Fruit fly (Drosophila melanogaster) whole organism, embryonic: Measurements from ENCODE around the gene MED15.

ENCODE experiments used
- Ada2b ChIP-seq: fragments of 200-800 bp; sonication (Bioruptor generic); IDR thresholded peaks from 2 replicates; pipeline ENCODE4 v1.3.6; 2022; ENCODE audit warnings: missing biosample characterization, missing genetic modification characterization
- Atf-2 ChIP-seq: fragments of 200-800 bp; sonication (Bioruptor generic); optimal IDR thresholded peaks from 2 replicates; lab custom pipeline; 2016; ENCODE audit warnings: missing biosample characterization, missing genetic modification characterization
- BtbVII ChIP-seq: fragments of 200-800 bp; sonication (Bioruptor generic); optimal IDR thresholded peaks from 3 replicates; lab custom pipeline; 2017; ENCODE audit warnings: missing biosample characterization, mild to moderate bottlenecking, missing genetic modification characterization
- Bteb2 ChIP-seq: fragments of 200-800 bp; sonication (Bioruptor generic); optimal IDR thresholded peaks from 2 replicates; lab custom pipeline; 2016; ENCODE audit warnings: missing biosample characterization, missing genetic modification characterization
- C15 ChIP-seq: fragments of 200-800 bp; sonication (Bioruptor generic); IDR thresholded peaks from 3 replicates; pipeline ENCODE4 v1.3.6; 2022; ENCODE audit warnings: missing biosample characterization, missing genetic modification characterization
- CG10274 ChIP-seq: fragments of 200-800 bp; sonication (Bioruptor generic); optimal IDR thresholded peaks from 3 replicates; lab custom pipeline; 2017; ENCODE audit warnings: missing biosample characterization, mild to moderate bottlenecking, missing genetic modification characterization
- CG10959 ChIP-seq: fragments of 200-800 bp; sonication (Bioruptor generic); IDR thresholded peaks from 2 replicates; pipeline ENCODE4 v1.3.6; 2022; ENCODE audit warnings: missing biosample characterization, missing genetic modification characterization
- CG11398 ChIP-seq: fragments of 200-800 bp; sonication (Bioruptor generic); optimal IDR thresholded peaks from 2 replicates; lab custom pipeline; 2016; ENCODE audit warnings: missing biosample characterization, missing genetic modification characterization
- CG1602 ChIP-seq: fragments of 200-800 bp; sonication (Bioruptor generic); optimal IDR thresholded peaks from 3 replicates; lab custom pipeline; 2016; ENCODE audit warnings: missing biosample characterization, missing genetic modification characterization
- CG1647 ChIP-seq: fragments of 200-800 bp; sonication (Bioruptor generic); optimal IDR thresholded peaks from 3 replicates; lab custom pipeline; 2016; ENCODE audit warnings: missing biosample characterization, missing genetic modification characterization
- CG16863 ChIP-seq: fragments of 200-800 bp; sonication (Bioruptor generic); optimal IDR thresholded peaks from 3 replicates; lab custom pipeline; 2016; ENCODE audit warnings: missing biosample characterization, missing genetic modification characterization
- CG2120 ChIP-seq: fragments of 200-800 bp; sonication (Bioruptor generic); optimal IDR thresholded peaks from 3 replicates; lab custom pipeline; 2016; ENCODE audit warnings: missing biosample characterization, missing genetic modification characterization
- CG2875 ChIP-seq: fragments of 200-800 bp; sonication (Bioruptor generic); optimal IDR thresholded peaks from 2 replicates; lab custom pipeline; 2017; ENCODE audit warnings: missing biosample characterization, mild to moderate bottlenecking, missing genetic modification characterization, missing genetic modification reagents
- CG33557 ChIP-seq: fragments of 200-800 bp; sonication (Bioruptor generic); optimal IDR thresholded peaks from 2 replicates; lab custom pipeline; 2019; ENCODE audit warnings: missing biosample characterization, mild to moderate bottlenecking, missing genetic modification characterization, moderate library complexity
- CG34422 ChIP-seq: fragments of 200-800 bp; sonication (Bioruptor generic); IDR thresholded peaks from 3 replicates; pipeline ENCODE4 v1.3.6; 2022; ENCODE audit warnings: missing biosample characterization, missing genetic modification characterization
- CG4730 ChIP-seq: fragments of 200-800 bp; sonication (Bioruptor generic); IDR thresholded peaks from 2 replicates; pipeline ENCODE4 v1.3.6; 2022; ENCODE audit warnings: missing biosample characterization, missing genetic modification characterization
- CG7556 ChIP-seq: fragments of 200-800 bp; sonication (Bioruptor generic); optimal IDR thresholded peaks from 2 replicates; lab custom pipeline; 2017; ENCODE audit warnings: missing biosample characterization, mild to moderate bottlenecking, missing genetic modification characterization
- Dll ChIP-seq: fragments of 200-800 bp; sonication (Bioruptor generic); IDR thresholded peaks from 4 replicates; pipeline ENCODE4 v1.3.6; 2022; ENCODE audit warnings: missing biosample characterization, missing genetic modification characterization; ENCODE audit not compliant: partially characterized antibody
- Fer1 ChIP-seq: fragments of 200-800 bp; sonication (Bioruptor generic); optimal IDR thresholded peaks from 2 replicates; lab custom pipeline; 2017; ENCODE audit warnings: missing biosample characterization, mild to moderate bottlenecking, missing genetic modification characterization
- Hsf ChIP-seq: fragments of 200-800 bp; sonication (Bioruptor generic); optimal IDR thresholded peaks from 3 replicates; lab custom pipeline; 2016; ENCODE audit warnings: missing biosample characterization, missing genetic modification characterization
- MBD-R2 ChIP-seq: fragments of 200-800 bp; sonication (Bioruptor generic); IDR thresholded peaks from 2 replicates; pipeline ENCODE4 v1.3.6; 2022; ENCODE audit warnings: missing biosample characterization, missing genetic modification characterization
- Med ChIP-seq: fragments of 200-800 bp; sonication (Bioruptor generic); peaks from one replicate; lab custom pipeline; 2016; ENCODE audit warnings: missing biosample characterization, missing genetic modification characterization, mild to moderate bottlenecking, inconsistent platforms, moderate library complexity
- NFAT ChIP-seq: fragments of 200-800 bp; sonication (Bioruptor generic); IDR thresholded peaks from 2 replicates; pipeline ENCODE4 v1.3.6; 2022; ENCODE audit warnings: missing biosample characterization, missing genetic modification characterization
- PHDP ChIP-seq: fragments of 200-800 bp; sonication (Bioruptor generic); optimal IDR thresholded peaks from 3 replicates; lab custom pipeline; 2018; ENCODE audit warnings: missing biosample characterization, mild to moderate bottlenecking, missing genetic modification characterization, moderate library complexity
- Sox102F ChIP-seq: fragments of 200-800 bp; sonication (Bioruptor generic); optimal IDR thresholded peaks from 2 replicates; lab custom pipeline; 2018; ENCODE audit warnings: missing biosample characterization, mild to moderate bottlenecking, missing genetic modification characterization, moderate library complexity
- Sry-δ ChIP-seq: fragments of 200-800 bp; sonication (Bioruptor generic); optimal IDR thresholded peaks from 2 replicates; lab custom pipeline; 2016; ENCODE audit warnings: missing biosample characterization, missing genetic modification characterization
- Ssrp ChIP-seq: fragments of 200-800 bp; sonication (Bioruptor generic); optimal IDR thresholded peaks from 2 replicates; lab custom pipeline; 2018; ENCODE audit warnings: missing biosample characterization, mild to moderate bottlenecking, missing genetic modification characterization, moderate library complexity
- Stat92E ChIP-seq, 3 experiments: fragments of >200 bp in 2 of 3; fragments of 200-800 bp in 1 of 3; sonication (Bioruptor generic) in 1 of 3; optimal IDR thresholded peaks; 2 replicates each; lab custom pipeline; 2017 to 2019; ENCODE audit warnings: missing biosample characterization in 3 of 3, missing genetic modification characterization in 3 of 3, mild to moderate bottlenecking in 1 of 3, moderate library complexity in 1 of 3
- abd-A ChIP-seq: fragments of 200-800 bp; sonication (Bioruptor generic); optimal IDR thresholded peaks from 3 replicates; lab custom pipeline; 2019; ENCODE audit warnings: missing biosample characterization, mild to moderate bottlenecking, missing genetic modification characterization, moderate library complexity
- croc ChIP-seq: fragments of 200-800 bp; sonication (Bioruptor generic); conservative IDR thresholded peaks from 3 replicates; pipeline ENCODE4 v1.3.6; 2022; ENCODE audit warnings: missing biosample characterization, missing genetic modification characterization
- disco-r ChIP-seq: fragments of 200-800 bp; sonication (Bioruptor generic); optimal IDR thresholded peaks from 2 replicates; lab custom pipeline; 2016; ENCODE audit warnings: missing biosample characterization, missing genetic modification characterization
- dpn ChIP-seq, 2 experiments: fragments of 200-800 bp; sonication (Bioruptor generic); optimal IDR thresholded peaks; 3 replicates each; lab custom pipeline; 2016; ENCODE audit warnings: missing biosample characterization in 2 of 2, missing genetic modification characterization in 2 of 2
- ewg ChIP-seq: fragments of 200-800 bp; sonication (Bioruptor generic); optimal IDR thresholded peaks from 3 replicates; lab custom pipeline; 2017; ENCODE audit warnings: mild to moderate bottlenecking, missing biosample characterization, missing genetic modification reagents, missing genetic modification characterization
- exex ChIP-seq: fragments of 200-800 bp; sonication (Bioruptor generic); optimal IDR thresholded peaks from 4 replicates; lab custom pipeline; 2018; ENCODE audit warnings: missing biosample characterization, mild to moderate bottlenecking, missing genetic modification characterization, moderate library complexity
- fu2 ChIP-seq: fragments of 200-800 bp; sonication (Bioruptor generic); optimal IDR thresholded peaks from 2 replicates; lab custom pipeline; 2016; ENCODE audit warnings: missing biosample characterization, missing genetic modification characterization
- grau ChIP-seq: fragments of 200-800 bp; optimal IDR thresholded peaks from 3 replicates; lab custom pipeline; 2019; ENCODE audit warnings: missing biosample characterization, mild to moderate bottlenecking, missing genetic modification characterization, moderate library complexity
- hb ChIP-seq: fragments of 200-800 bp; sonication (Bioruptor generic); IDR thresholded peaks from 3 replicates; pipeline ENCODE4 v1.3.6; 2022; ENCODE audit warnings: missing biosample characterization, missing genetic modification characterization; ENCODE audit not compliant: partially characterized antibody
- ken ChIP-seq: fragments of 200-800 bp; sonication (Bioruptor generic); IDR thresholded peaks from 3 replicates; pipeline ENCODE4 v1.3.6; 2022; ENCODE audit warnings: missing biosample characterization, missing genetic modification characterization
- lab ChIP-seq: fragments of 200-800 bp; sonication (Bioruptor generic); optimal IDR thresholded peaks from 3 replicates; lab custom pipeline; 2017; ENCODE audit warnings: missing biosample characterization, missing genetic modification characterization, mild to moderate bottlenecking, moderate library complexity, missing genetic modification reagents
- schlank ChIP-seq: fragments of 200-800 bp; sonication (Bioruptor generic); optimal IDR thresholded peaks from 2 replicates; lab custom pipeline; 2018; ENCODE audit warnings: missing biosample characterization, mild to moderate bottlenecking, missing genetic modification characterization
- sim ChIP-seq: fragments of 200-800 bp; sonication (Bioruptor generic); IDR thresholded peaks from 2 replicates; pipeline ENCODE4 v1.3.6; 2022; ENCODE audit warnings: missing biosample characterization, missing genetic modification characterization
- slp2 ChIP-seq: fragments of 200-800 bp; sonication (Bioruptor generic); optimal IDR thresholded peaks from 2 replicates; lab custom pipeline; 2016; ENCODE audit warnings: missing biosample characterization, missing genetic modification characterization
- ssp ChIP-seq: fragments of 200-800 bp; sonication (Bioruptor generic); IDR thresholded peaks from 2 replicates; pipeline ENCODE4 v1.3.6; 2022; ENCODE audit warnings: missing biosample characterization, missing genetic modification characterization
- tgo ChIP-seq: fragments of 200-800 bp; sonication (Bioruptor generic); IDR thresholded peaks from 3 replicates; pipeline ENCODE4 v1.3.6; 2022; ENCODE audit warnings: missing biosample characterization, missing genetic modification characterization
- tin ChIP-seq: fragments of 200-800 bp; sonication (Bioruptor generic); optimal IDR thresholded peaks from 3 replicates; lab custom pipeline; 2016; ENCODE audit warnings: missing biosample characterization, missing genetic modification characterization
- tio ChIP-seq: fragments of 200-800 bp; sonication (Bioruptor generic); optimal IDR thresholded peaks from 2 replicates; lab custom pipeline; 2017; ENCODE audit warnings: missing biosample characterization, missing genetic modification characterization, inconsistent platforms
- trh ChIP-seq: fragments of 200-800 bp; sonication (Bioruptor generic); optimal IDR thresholded peaks from 2 replicates; lab custom pipeline; 2016; ENCODE audit warnings: missing biosample characterization, missing genetic modification characterization
- zfh1 ChIP-seq: fragments of 200-800 bp; sonication (Bioruptor generic); IDR thresholded peaks from 3 replicates; pipeline ENCODE4 v1.3.6; 2022; ENCODE audit warnings: missing biosample characterization, missing genetic modification characterization
- zfh2 ChIP-seq: fragments of 200-800 bp; sonication (Bioruptor generic); optimal IDR thresholded peaks from 2 replicates; lab custom pipeline; 2016; ENCODE audit warnings: missing biosample characterization, missing genetic modification characterization

MED15 gene

DNA sequence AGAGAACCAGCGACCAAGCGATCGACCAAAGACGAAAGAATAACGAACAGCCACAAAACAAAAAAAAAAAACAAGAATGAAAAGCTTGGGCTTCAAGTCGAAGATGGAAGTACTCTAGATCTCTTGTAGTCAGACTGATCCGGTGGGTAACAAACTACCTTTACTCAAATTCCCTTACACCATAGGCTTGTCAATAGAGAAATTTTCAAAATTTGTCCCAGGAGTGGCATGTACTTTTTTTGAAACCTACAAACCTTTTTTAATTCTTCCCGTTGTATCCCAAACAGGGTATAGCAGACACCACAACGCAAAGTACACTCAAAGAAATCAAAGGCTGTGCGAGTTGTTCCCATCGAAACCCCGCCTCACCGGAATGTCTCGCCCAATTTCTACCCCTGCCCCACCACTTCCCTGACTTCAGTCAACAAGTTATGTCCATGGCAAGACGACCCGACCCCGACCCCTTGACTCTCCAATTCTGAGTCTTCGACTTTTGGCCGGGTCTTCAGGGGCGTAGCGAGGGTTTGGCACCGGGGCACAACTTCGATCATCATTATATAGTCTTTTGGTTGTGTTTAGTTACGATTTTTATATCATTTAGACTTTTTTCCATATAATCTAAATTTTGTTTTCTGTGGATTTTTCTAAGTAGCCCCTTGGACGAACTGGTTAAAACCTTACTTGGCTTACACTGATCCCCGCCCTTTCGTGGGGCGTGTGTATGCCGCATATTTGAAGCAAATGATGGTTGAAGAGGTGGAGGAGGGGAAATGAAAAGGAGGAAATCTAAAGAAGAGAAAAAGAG is 42.9 kb upstream of the MED15 start (continued):
- TF ChIP-seq fu2 (GFP tag; lab: Kevin White, UChicago) (no peak), tio (peak; percentile 12), Ssrp (tag; lab: Kevin White, UChicago) (peak; percentile 36), Fer1 (GFP tag; lab: Kevin White, UChicago) (no peak), CG11398 (peak; percentile 63), abd-A (tag; lab: Kevin White, UChicago) (no peak), zfh1 (GFP tag; lab: Robert Waterston, UW) (peak; percentile 62; the same call in 1 of the 3 replicates), Sox102F (GFP tag; lab: Kevin White, UChicago) (peak; percentile 38), tgo (peak; percentile 30; the same call in 1 of the 3 replicates), PHDP (tag; lab: Kevin White, UChicago) (peak; percentile 29), CG10959 (GFP tag; lab: Robert Waterston, UW) (peak; percentile 41; the same call in 1 of the 2 replicates), ewg (GFP tag; lab: Kevin White, UChicago) (peak; percentile 20), grau (tag; lab: Kevin White, UChicago) (peak; percentile 44), ssp (peak; percentile 25; the same call in 1 of the 2 replicates), BtbVII (GFP tag; lab: Kevin White, UChicago) (no peak), Ada2b (GFP tag; lab: Robert Waterston, UW) (peak; percentile 35; the same call in 1 of the 2 replicates), disco-r (GFP tag; lab: Kevin White, UChicago) (no peak), hb (GFP tag; lab: Robert Waterston, UW) (no peak), CG7556 (GFP tag; lab: Kevin White, UChicago) (peak; percentile 29), Med (GFP tag; lab: Kevin White, UChicago) (peak; percentile 91), dpn (GFP tag; optimal IDR thresholded peaks at IDR 0.05; lab: Kevin White, UChicago) (peak; percentile 23 to 50), exex (no peak), CG1647 (GFP tag; lab: Kevin White, UChicago) (no peak), Stat92E (GFP tag; optimal IDR thresholded peaks at IDR 0.05; lab: Kevin White, UChicago) (no peak), CG10274 (GFP tag; lab: Kevin White, UChicago) (no peak), CG16863 (GFP tag; lab: Kevin White, UChicago) (peak; percentile 57), schlank (no peak), Dll (GFP tag; lab: Robert Waterston, UW) (no peak), CG34422 (GFP tag; lab: Robert Waterston, UW) (0 out of 3 replicates have a peak, but pooled peaks have one; percentile 24), trh (GFP tag; lab: Kevin White, UChicago) (no peak), Sry-δ (GFP tag; lab: Kevin White, UChicago) (no peak), tin (GFP tag; lab: Kevin White, UChicago) (peak; percentile 44), sim (GFP tag; lab: Robert Waterston, UW) (peak; percentile 63; the same call in 1 of the 2 replicates), CG2875 (GFP tag; lab: Kevin White, UChicago) (peak; percentile 25), Hsf (GFP tag; lab: Kevin White, UChicago) (peak; percentile 64), CG33557 (GFP tag; lab: Kevin White, UChicago) (peak; percentile 49), ken (peak; percentile 59; the same call in 1 of the 3 replicates), slp2 (GFP tag; lab: Kevin White, UChicago) (peak; percentile 20), CG4730 (GFP tag; lab: Robert Waterston, UW) (peak; percentile 35; the same call in 1 of the 2 replicates), C15 (GFP tag; lab: Robert Waterston, UW) (no peak), NFAT (peak; percentile 64), lab (GFP tag; lab: Kevin White, UChicago) (peak; percentile 66), croc (peak; percentile 33; the same call in 1 of the 3 replicates), CG1602 (GFP tag; lab: Kevin White, UChicago) (peak; percentile 41), Bteb2 (GFP tag; lab: Kevin White, UChicago) (peak; percentile 23), CG2120 (peak; percentile 79), zfh2 (peak; percentile 43), Atf-2 (no peak), MBD-R2 (GFP tag; lab: Robert Waterston, UW) (0 out of 2 replicates have a peak, but pooled peaks have one; percentile 12)
